Fruit fly (Drosophila melanogaster) whole organism, adult: ENCODE data around the gene CG31406.

Source experiments
- CG11617 ChIP-seq: fragments of 200-800 bp; sonication (Bioruptor generic); optimal IDR thresholded peaks from 2 replicates; lab custom pipeline; 2017; ENCODE audit warnings: mild to moderate bottlenecking, missing biosample characterization, missing genetic modification reagents, missing genetic modification characterization
- CG12768 ChIP-seq: fragments of 200-800 bp; sonication (Bioruptor generic); optimal IDR thresholded peaks from 2 replicates; lab custom pipeline; 2017; ENCODE audit warnings: missing biosample characterization, missing genetic modification characterization, mild to moderate bottlenecking, moderate library complexity, missing genetic modification reagents
- CG14711 ChIP-seq: fragments of 200-800 bp; sonication (Bioruptor generic); optimal IDR thresholded peaks from 2 replicates; lab custom pipeline; 2018; ENCODE audit warnings: missing biosample characterization, mild to moderate bottlenecking, missing genetic modification characterization, moderate library complexity
- CG1620 ChIP-seq: fragments of 200-800 bp; sonication (Bioruptor generic); optimal IDR thresholded peaks from 2 replicates; lab custom pipeline; 2016; ENCODE audit warnings: missing biosample characterization, missing genetic modification characterization
- CG33017 ChIP-seq: fragments of 200-800 bp; sonication (Bioruptor generic); optimal IDR thresholded peaks from 2 replicates; lab custom pipeline; 2018; ENCODE audit warnings: missing biosample characterization, mild to moderate bottlenecking, missing genetic modification characterization, moderate library complexity
- CG5204 ChIP-seq: fragments of 200-800 bp; sonication (Bioruptor generic); optimal IDR thresholded peaks from 2 replicates; lab custom pipeline; 2016; ENCODE audit warnings: missing biosample characterization, missing genetic modification characterization
- CG7045 ChIP-seq: fragments of 200-800 bp; sonication (Bioruptor generic); optimal IDR thresholded peaks from 2 replicates; lab custom pipeline; 2017; ENCODE audit warnings: missing biosample characterization, mild to moderate bottlenecking, missing genetic modification characterization
- CG7101 ChIP-seq: fragments of 200-800 bp; sonication (Bioruptor generic); optimal IDR thresholded peaks from 2 replicates; lab custom pipeline; 2018; ENCODE audit warnings: missing biosample characterization, mild to moderate bottlenecking, missing genetic modification characterization, moderate library complexity
- Clk ChIP-seq: fragments of 200-800 bp; sonication (Bioruptor generic); optimal IDR thresholded peaks from 2 replicates; lab custom pipeline; 2017; ENCODE audit warnings: missing biosample characterization, missing genetic modification characterization
- Crg-1 ChIP-seq: fragments of 200-800 bp; sonication (Bioruptor generic); optimal IDR thresholded peaks from 2 replicates; lab custom pipeline; 2016; ENCODE audit warnings: missing biosample characterization, missing genetic modification characterization
- kay ChIP-seq: fragments of 200-800 bp; sonication (Bioruptor generic); peaks from one replicate; lab custom pipeline; 2016; ENCODE audit warnings: missing biosample characterization, missing genetic modification characterization, borderline replicate concordance
- ovo ChIP-seq: fragments of 200-800 bp; sonication (Bioruptor generic); optimal IDR thresholded peaks from 2 replicates; lab custom pipeline; 2016; ENCODE audit warnings: missing biosample characterization, missing genetic modification characterization
- pad ChIP-seq: fragments of 200-800 bp; sonication (Bioruptor generic); optimal IDR thresholded peaks from 3 replicates; lab custom pipeline; 2017; ENCODE audit warnings: missing biosample characterization, missing genetic modification characterization, mild to moderate bottlenecking, moderate library complexity, missing genetic modification reagents
- toe ChIP-seq: fragments of 200-800 bp; sonication (Bioruptor generic); optimal IDR thresholded peaks from 2 replicates; lab custom pipeline; 2016; ENCODE audit warnings: missing biosample characterization, missing genetic modification characterization

dm6 chr3R:10356563-10357363, 8.2 kb downstream of the CG31406 start:
- no peak for TF ChIP-seq CG14711 (tag; lab: Kevin White, UChicago)
- TF ChIP-seq CG33017 (tag; lab: Kevin White, UChicago) = no peak
- peak; percentile 51 for TF ChIP-seq kay (GFP tag; lab: Kevin White, UChicago)
- TF ChIP-seq CG12768 (GFP tag; lab: Kevin White, UChicago) = no peak
- peak; percentile 8 for TF ChIP-seq CG7101 (tag; lab: Kevin White, UChicago)
- no peak for TF ChIP-seq CG1620 (GFP tag; lab: Kevin White, UChicago)
- TF ChIP-seq CG5204 = no peak
- no peak for TF ChIP-seq ovo (GFP tag; lab: Kevin White, UChicago)
- TF ChIP-seq Crg-1 (GFP tag; lab: Kevin White, UChicago) = no peak
- peak; percentile 94 for TF ChIP-seq pad (GFP tag; lab: Kevin White, UChicago)
- no peak for TF ChIP-seq toe (GFP tag; lab: Kevin White, UChicago)
- TF ChIP-seq CG7045 (GFP tag; lab: Kevin White, UChicago) = no peak
- TF ChIP-seq CG11617 = peak; percentile 14
- no peak for TF ChIP-seq Clk (GFP tag; lab: Kevin White, UChicago)
